Worm (Caenorhabditis elegans) whole organism, L3 larva: ENCODE measurements around the gene C16C8.10.

ENCODE experiments used
- aly-2 ChIP-seq: fragments of 150-350 bp; optimal IDR thresholded peaks from 2 replicates; lab custom pipeline; 2014; ENCODE audit warnings: missing biosample characterization, missing genetic modification characterization
- egl-27 ChIP-seq: sonication (generic microtip); optimal IDR thresholded peaks from 4 replicates; lab custom pipeline; 2017; ENCODE audit warnings: missing biosample characterization, missing genetic modification reagents, missing genetic modification characterization
- egl-5 ChIP-seq: fragments of 150-350 bp; optimal IDR thresholded peaks from 2 replicates; lab custom pipeline; 2017; ENCODE audit warnings: missing biosample characterization, missing genetic modification reagents, missing genetic modification characterization, inconsistent platforms
- jun-1 ChIP-seq: fragments of 150-350 bp; optimal IDR thresholded peaks from 2 replicates; lab custom pipeline; 2014; ENCODE audit warnings: missing biosample characterization, missing genetic modification reagents, missing genetic modification characterization
- mdl-1 ChIP-seq: fragments of 150-350 bp; optimal IDR thresholded peaks from 2 replicates; lab custom pipeline; 2014; ENCODE audit warnings: missing biosample characterization, missing genetic modification characterization
- nhr-12 ChIP-seq: fragments of 150-350 bp; optimal IDR thresholded peaks from 2 replicates; lab custom pipeline; 2014; ENCODE audit warnings: missing biosample characterization, missing genetic modification characterization
- nhr-28 ChIP-seq: fragments of 150-350 bp; optimal IDR thresholded peaks from 2 replicates; lab custom pipeline; 2014; ENCODE audit warnings: missing biosample characterization, missing genetic modification characterization

- no peak for TF ChIP-seq aly-2 (tag; lab: Kevin White, UChicago)
- TF ChIP-seq nhr-12 (tag; lab: Kevin White, UChicago) = no peak
- TF ChIP-seq nhr-28 = no peak
- TF ChIP-seq mdl-1 (tag; lab: Kevin White, UChicago) = no peak
- TF ChIP-seq jun-1 (tag; lab: Kevin White, UChicago) = no peak
- no peak for TF ChIP-seq egl-5
- TF ChIP-seq egl-27 (tag; lab: Kevin White, UChicago) = no peak
Observed at ce11 chrII:3476536-3476935, 12.1 kb upstream of the C16C8.10 start.
